Worm (Caenorhabditis elegans) whole organism, L1 larva: Measurements from ENCODE around the gene dhs-28.

ENCODE experiments used
- C04F5.9 ChIP-seq: sonication (generic microtip); optimal IDR thresholded peaks from 2 replicates; lab custom pipeline; 2016; ENCODE audit warnings: missing genetic modification characterization, missing compliant biosample characterization
- C16A3.4 ChIP-seq: fragments of 150-350 bp; optimal IDR thresholded peaks from 2 replicates; lab custom pipeline; 2014; ENCODE audit warnings: missing biosample characterization, missing genetic modification characterization
- C34B4.2 ChIP-seq: sonication (generic microtip); optimal IDR thresholded peaks from 2 replicates; lab custom pipeline; 2017; ENCODE audit warnings: mild to moderate bottlenecking, missing genetic modification characterization, missing compliant biosample characterization
- F16B12.6 ChIP-seq: fragments of 150-350 bp; optimal IDR thresholded peaks from 2 replicates; lab custom pipeline; 2014; ENCODE audit warnings: missing biosample characterization, missing genetic modification characterization
- aha-1 ChIP-seq: fragments of 150-350 bp; optimal IDR thresholded peaks from 2 replicates; lab custom pipeline; 2014; ENCODE audit warnings: missing biosample characterization, missing genetic modification characterization
- aly-2 ChIP-seq: fragments of 150-350 bp; optimal IDR thresholded peaks from 2 replicates; lab custom pipeline; 2014; ENCODE audit warnings: missing biosample characterization, missing genetic modification characterization
- ama-1 ChIP-seq: fragments of 150-350 bp; optimal IDR thresholded peaks from 2 replicates; lab custom pipeline; 2014
- ceh-63 ChIP-seq: fragments of 200-800 bp; sonication (Bioruptor generic); optimal IDR thresholded peaks from 2 replicates; lab custom pipeline; 2018; ENCODE audit warnings: mild to moderate bottlenecking, missing genetic modification characterization, missing compliant biosample characterization
- ceh-88 ChIP-seq: fragments of 200-800 bp; sonication (Bioruptor generic); IDR thresholded peaks from 2 replicates; pipeline ENCODE4 v1.3.6; 2022; ENCODE audit warnings: missing genetic modification characterization, missing compliant biosample characterization
- ceh-90 ChIP-seq: sonication (generic microtip); optimal IDR thresholded peaks from 2 replicates; lab custom pipeline; 2016; ENCODE audit warnings: missing genetic modification characterization, missing compliant biosample characterization
- ces-1 ChIP-seq: fragments of 150-350 bp; optimal IDR thresholded peaks from 2 replicates; lab custom pipeline; 2014; ENCODE audit warnings: missing biosample characterization, missing genetic modification reagents, missing genetic modification characterization
- dsc-1 ChIP-seq: sonication (generic microtip); optimal IDR thresholded peaks from 2 replicates; lab custom pipeline; 2016; ENCODE audit warnings: mild to moderate bottlenecking, missing genetic modification characterization, missing compliant biosample characterization
- efl-1 ChIP-seq, 4 experiments: fragments of 150-350 bp; optimal IDR thresholded peaks in 3 of 4; peaks in 1 of 4; 1 replicate in 1 of 4; 2 replicates in 3 of 4; lab custom pipeline; 2014; ENCODE audit warnings: missing biosample characterization in 2 of 4, missing genetic modification characterization in 2 of 4, missing genetic modification reagents in 2 of 4
- efl-3 ChIP-seq: fragments of 200-800 bp; sonication (Bioruptor generic); optimal IDR thresholded peaks from 2 replicates; lab custom pipeline; 2018; ENCODE audit warnings: mild to moderate bottlenecking, missing genetic modification characterization, missing compliant biosample characterization
- egl-27 ChIP-seq, 2 experiments: fragments of 150-350 bp in 1 of 2; sonication (generic microtip); optimal IDR thresholded peaks; 3 replicates each; lab custom pipeline; 2017 to 2018; ENCODE audit warnings: missing biosample characterization in 2 of 2, missing genetic modification characterization in 2 of 2, missing genetic modification reagents in 2 of 2
- elt-2 ChIP-seq: sonication (generic microtip); optimal IDR thresholded peaks from 2 replicates; lab custom pipeline; 2016; ENCODE audit warnings: missing genetic modification characterization, mild to moderate bottlenecking, inconsistent platforms, missing compliant biosample characterization, missing genetic modification reagents
- fkh-4 ChIP-seq: sonication (generic microtip); optimal IDR thresholded peaks from 2 replicates; lab custom pipeline; 2016; ENCODE audit warnings: missing compliant biosample characterization, missing genetic modification characterization, borderline replicate concordance
- fkh-8 ChIP-seq: sonication (generic microtip); optimal IDR thresholded peaks from 2 replicates; lab custom pipeline; 2016; ENCODE audit warnings: mild to moderate bottlenecking, missing genetic modification characterization, missing compliant biosample characterization
- fos-1 ChIP-seq: fragments of 150-350 bp; optimal IDR thresholded peaks from 2 replicates; lab custom pipeline; 2014; ENCODE audit warnings: missing biosample characterization, missing genetic modification characterization
- grh-1 ChIP-seq: fragments of 200-800 bp; sonication (Bioruptor generic); IDR thresholded peaks from 2 replicates; pipeline ENCODE4 v1.3.6; 2022; ENCODE audit warnings: missing genetic modification reagents, missing genetic modification characterization, missing compliant biosample characterization
- hpl-2 ChIP-seq: fragments of 150-350 bp; optimal IDR thresholded peaks from 2 replicates; lab custom pipeline; 2014; ENCODE audit warnings: missing biosample characterization, missing genetic modification reagents, missing genetic modification characterization
- isw-1 ChIP-seq: fragments of 200-800 bp; sonication (Bioruptor generic); IDR thresholded peaks from 2 replicates; pipeline ENCODE4 v1.3.6; 2022; ENCODE audit warnings: missing genetic modification characterization, missing compliant biosample characterization
- jun-1 ChIP-seq: fragments of 150-350 bp; optimal IDR thresholded peaks from 2 replicates; lab custom pipeline; 2014; ENCODE audit warnings: missing biosample characterization, missing genetic modification reagents, missing genetic modification characterization
- lin-14 ChIP-seq: fragments of 200-800 bp; sonication (Bioruptor generic); optimal IDR thresholded peaks from 2 replicates; lab custom pipeline; 2018; ENCODE audit warnings: mild to moderate bottlenecking, missing genetic modification characterization, moderate library complexity, missing compliant biosample characterization
- lin-15B ChIP-seq: fragments of 150-350 bp; sonication (generic microtip); optimal IDR thresholded peaks from 3 replicates; lab custom pipeline; 2014; ENCODE audit warnings: missing biosample characterization, missing genetic modification characterization
- lin-35 ChIP-seq, 2 experiments: fragments of 150-350 bp; optimal IDR thresholded peaks; 2 replicates each; lab custom pipeline; 2014; ENCODE audit warnings: missing biosample characterization in 2 of 2, missing genetic modification characterization in 2 of 2, missing genetic modification reagents in 2 of 2
- lin-39 ChIP-seq: fragments of 150-350 bp; optimal IDR thresholded peaks from 2 replicates; lab custom pipeline; 2014; ENCODE audit warnings: missing biosample characterization, missing genetic modification reagents, missing genetic modification characterization
- mef-2 ChIP-seq: fragments of 150-350 bp; optimal IDR thresholded peaks from 2 replicates; lab custom pipeline; 2014; ENCODE audit warnings: missing biosample characterization, missing genetic modification characterization
- mep-1 ChIP-seq: fragments of 150-350 bp; optimal IDR thresholded peaks from 2 replicates; lab custom pipeline; 2014; ENCODE audit warnings: missing biosample characterization, missing genetic modification characterization
- nhr-12 ChIP-seq: sonication (generic microtip); optimal IDR thresholded peaks from 2 replicates; lab custom pipeline; 2017; ENCODE audit warnings: missing biosample characterization, missing genetic modification characterization
- nhr-20 ChIP-seq: sonication (generic microtip); optimal IDR thresholded peaks from 2 replicates; lab custom pipeline; 2016; ENCODE audit warnings: mild to moderate bottlenecking, missing genetic modification characterization, missing compliant biosample characterization
- nhr-28 ChIP-seq: fragments of 150-350 bp; optimal IDR thresholded peaks from 2 replicates; lab custom pipeline; 2014; ENCODE audit warnings: missing biosample characterization, missing genetic modification characterization
- nhr-71 ChIP-seq: sonication (generic microtip); optimal IDR thresholded peaks from 2 replicates; lab custom pipeline; 2016; ENCODE audit warnings: mild to moderate bottlenecking, missing genetic modification characterization, moderate library complexity, missing compliant biosample characterization
- nhr-76 ChIP-seq: sonication (generic microtip); optimal IDR thresholded peaks from 2 replicates; lab custom pipeline; 2017; ENCODE audit warnings: missing biosample characterization, missing genetic modification characterization
- nhr-84 ChIP-seq: sonication (generic microtip); optimal IDR thresholded peaks from 2 replicates; lab custom pipeline; 2017; ENCODE audit warnings: missing biosample characterization, missing genetic modification characterization
- nhr-85 ChIP-seq: sonication (generic microtip); peaks from one replicate; lab custom pipeline; 2016; ENCODE audit warnings: missing genetic modification characterization, inconsistent platforms, missing compliant biosample characterization
- pag-3 ChIP-seq: sonication (generic microtip); optimal IDR thresholded peaks from 2 replicates; lab custom pipeline; 2017; ENCODE audit warnings: missing genetic modification characterization, mild to moderate bottlenecking, missing compliant biosample characterization, antibody characterized with exemption, borderline replicate concordance; ENCODE audit not compliant: insufficient read depth
- pax-3 ChIP-seq: fragments of 200-800 bp; sonication (Bioruptor generic); optimal IDR thresholded peaks from 2 replicates; lab custom pipeline; 2018; ENCODE audit warnings: mild to moderate bottlenecking, missing genetic modification characterization, moderate library complexity, missing compliant biosample characterization
- pqm-1 ChIP-seq: sonication (generic microtip); optimal IDR thresholded peaks from 3 replicates; lab custom pipeline; 2017; ENCODE audit warnings: missing biosample characterization, missing genetic modification characterization
- rnt-1 ChIP-seq: sonication (generic microtip); optimal IDR thresholded peaks from 2 replicates; lab custom pipeline; 2016; ENCODE audit warnings: mild to moderate bottlenecking, missing genetic modification characterization, moderate library complexity, missing compliant biosample characterization
- snu-23 ChIP-seq: sonication (generic microtip); optimal IDR thresholded peaks from 2 replicates; lab custom pipeline; 2016; ENCODE audit warnings: missing genetic modification characterization, missing compliant biosample characterization
- sox-4 ChIP-seq: sonication (generic microtip); optimal IDR thresholded peaks from 2 replicates; lab custom pipeline; 2016; ENCODE audit warnings: missing genetic modification characterization, missing compliant biosample characterization
- sup-37 ChIP-seq: fragments of 200-800 bp; sonication (Bioruptor generic); optimal IDR thresholded peaks from 2 replicates; lab custom pipeline; 2018; ENCODE audit warnings: mild to moderate bottlenecking, missing genetic modification characterization, missing compliant biosample characterization
- swsn-7 ChIP-seq: sonication (generic microtip); optimal IDR thresholded peaks from 2 replicates; lab custom pipeline; 2016; ENCODE audit warnings: missing genetic modification characterization, missing compliant biosample characterization
- tlp-1 ChIP-seq: fragments of 150-350 bp; optimal IDR thresholded peaks from 2 replicates; lab custom pipeline; 2014; ENCODE audit warnings: missing biosample characterization, missing genetic modification characterization
- unc-130 ChIP-seq: fragments of 150-350 bp; optimal IDR thresholded peaks from 2 replicates; lab custom pipeline; 2017; ENCODE audit warnings: missing biosample characterization, missing genetic modification characterization, inconsistent platforms
- unc-30 ChIP-seq: sonication (generic microtip); optimal IDR thresholded peaks from 2 replicates; lab custom pipeline; 2017; ENCODE audit warnings: missing biosample characterization, missing genetic modification characterization
- unc-98 ChIP-seq: fragments of 200-800 bp; sonication (Bioruptor generic); IDR thresholded peaks from 2 replicates; pipeline ENCODE4 v1.3.6; 2022; ENCODE audit warnings: missing genetic modification characterization, missing compliant biosample characterization
- zag-1 ChIP-seq: fragments of 150-350 bp; optimal IDR thresholded peaks from 2 replicates; lab custom pipeline; 2014; ENCODE audit warnings: missing biosample characterization, missing genetic modification characterization
- zip-4 ChIP-seq: fragments of 200-800 bp; sonication (Bioruptor generic); optimal IDR thresholded peaks from 2 replicates; lab custom pipeline; 2018; ENCODE audit warnings: mild to moderate bottlenecking, missing genetic modification characterization, moderate library complexity, missing compliant biosample characterization
- ztf-4 ChIP-seq: fragments of 150-350 bp; optimal IDR thresholded peaks from 2 replicates; lab custom pipeline; 2014; ENCODE audit warnings: missing biosample characterization, missing genetic modification characterization

dhs-28 gene

DNA sequence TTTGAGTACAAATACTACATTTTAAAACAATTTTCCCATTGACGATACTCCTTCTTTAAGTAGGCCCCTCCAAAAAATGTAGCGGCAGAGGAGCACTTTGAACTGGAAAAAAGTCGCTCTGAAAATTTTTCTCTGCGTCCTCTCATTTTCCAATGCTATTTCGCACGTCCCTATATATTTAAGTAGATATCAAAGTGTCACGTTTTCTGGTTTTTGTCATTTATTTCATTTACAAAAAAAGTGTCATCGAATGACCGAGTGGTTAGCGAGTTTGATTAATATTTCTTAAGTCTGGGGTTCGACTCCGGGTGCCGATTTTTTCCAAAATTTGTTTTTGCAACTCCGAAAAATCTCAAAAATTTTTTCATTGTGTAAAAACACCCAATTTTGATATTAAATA lies 48.7 kb downstream of the dhs-28 start:
- TF ChIP-seq mep-1 (tag; lab: Kevin White, UChicago), result no peak
- TF ChIP-seq dsc-1 (tag; lab: Kevin White, UChicago), result no peak
- no peak for TF ChIP-seq C04F5.9
- no peak for TF ChIP-seq ceh-63
- no peak for TF ChIP-seq lin-14 (GFP tag; lab: Kevin White, UChicago)
- TF ChIP-seq ztf-4 (tag; lab: Kevin White, UChicago), result no peak

DNA sequence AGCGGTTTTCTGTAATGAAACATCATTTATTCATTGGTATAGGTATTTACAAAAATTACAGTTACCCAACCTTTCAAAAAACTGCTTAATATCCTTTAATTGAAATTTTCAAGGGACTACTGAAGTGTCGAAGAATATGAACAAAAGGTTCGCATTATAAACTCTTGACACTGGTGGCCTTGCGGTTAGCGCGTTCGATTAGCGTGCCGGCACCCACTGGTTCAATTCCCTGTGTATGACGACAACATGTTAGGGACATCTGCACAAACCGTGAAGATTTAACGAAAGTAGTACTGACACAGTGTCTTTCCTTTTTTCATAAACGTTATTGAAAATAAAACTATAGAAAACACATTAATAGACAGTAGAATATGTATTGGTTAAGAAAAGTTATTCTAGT lies 49.5 kb downstream of the dhs-28 start:
- TF ChIP-seq lin-39 (tag; lab: Kevin White, UChicago) (no peak), nhr-85 (tag; lab: Kevin White, UChicago) (peak; percentile 83), F16B12.6 (no peak), ceh-88 (GFP tag; lab: Robert Waterston, UW) (0 out of 2 replicates have a peak, but pooled peaks have one; percentile 33), elt-2 (tag; lab: Kevin White, UChicago) (peak; percentile 49), snu-23 (peak; percentile 71), C34B4.2 (tag; lab: Kevin White, UChicago) (no peak), egl-27 (tag; optimal IDR thresholded peaks at IDR 0.05; lab: Kevin White, UChicago) (no peak), zip-4 (GFP tag; lab: Kevin White, UChicago) (no peak), isw-1 (GFP tag; lab: Robert Waterston, UW) (no peak), sox-4 (tag; lab: Kevin White, UChicago) (no peak), nhr-84 (tag; lab: Kevin White, UChicago) (no peak), dsc-1 (tag; lab: Kevin White, UChicago) (no peak), sup-37 (GFP tag; lab: Kevin White, UChicago) (no peak), lin-14 (GFP tag; lab: Kevin White, UChicago) (peak; percentile 50), mef-2 (tag; lab: Kevin White, UChicago) (no peak), nhr-76 (tag; lab: Kevin White, UChicago) (no peak), fkh-4 (tag; lab: Kevin White, UChicago) (no peak), fos-1 (tag; lab: Kevin White, UChicago) (no peak), rnt-1 (tag; lab: Kevin White, UChicago) (peak; percentile 78), C04F5.9 (no peak), aha-1 (tag; lab: Kevin White, UChicago) (no peak), unc-98 (GFP tag; lab: Robert Waterston, UW) (no peak), aly-2 (tag; lab: Kevin White, UChicago) (no peak), lin-15B (tag; lab: Kevin White, UChicago) (no peak), hpl-2 (no peak), jun-1 (tag; lab: Kevin White, UChicago) (no peak), efl-1 (optimal IDR thresholded peaks at IDR 0.05; lab: Kevin White, UChicago) (peak in 1 of 2 experiments; percentile 14), efl-1 (GFP tag; optimal IDR thresholded peaks at IDR 0.05 in 1 of 2; lab: Kevin White, UChicago) (no peak), zag-1 (no peak), mep-1 (tag; lab: Kevin White, UChicago) (peak; percentile 66), nhr-12 (no peak), efl-3 (GFP tag; lab: Kevin White, UChicago) (no peak), pqm-1 (no peak), nhr-71 (peak; percentile 58), lin-35 (GFP tag; optimal IDR thresholded peaks at IDR 0.05; lab: Kevin White, UChicago) (no peak), grh-1 (GFP tag; lab: Robert Waterston, UW) (peak; percentile 54; the same call in 1 of the 2 replicates), C16A3.4 (no peak), ama-1 (lab: Kevin White, UChicago) (no peak), unc-130 (no peak), nhr-20 (peak; percentile 51), ceh-90 (no peak), unc-30 (tag; lab: Kevin White, UChicago) (no peak), fkh-8 (tag; lab: Kevin White, UChicago) (no peak), swsn-7 (tag; lab: Kevin White, UChicago) (peak; percentile 31), nhr-28 (no peak), pax-3 (tag; lab: Kevin White, UChicago) (no peak), ces-1 (GFP tag; lab: Kevin White, UChicago) (no peak), tlp-1 (tag; lab: Kevin White, UChicago) (no peak), ztf-4 (tag; lab: Kevin White, UChicago) (no peak), pag-3 (no peak)
